Worm (Caenorhabditis elegans): ENCODE data around the gene Y26G10.6.

Y26G10.6 gene

DNA sequence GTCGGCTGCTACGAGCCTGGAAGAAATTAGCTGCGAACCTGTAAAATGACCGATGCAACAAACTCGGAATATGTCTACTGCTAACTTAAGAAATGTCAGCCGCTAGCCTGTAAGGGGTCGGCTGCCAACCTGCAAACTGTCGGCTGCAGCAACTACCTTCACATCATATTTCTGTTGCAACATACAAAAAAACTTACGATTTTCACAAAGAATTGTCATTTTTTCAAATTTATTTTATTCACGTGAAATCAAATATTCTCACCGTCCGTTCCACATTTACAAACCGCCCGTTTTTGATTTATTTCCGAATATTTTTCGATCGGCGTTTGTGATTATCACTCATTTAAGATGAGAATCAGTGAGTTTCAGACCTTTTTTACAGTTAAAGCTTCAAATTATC lies at the start of gene Y26G10.6:
Gene Y26G10.6, plus strand, starts transcription at position 301 of the 400 bp plus-strand sequence.
- TF ChIP-seq sea-1 (GFP tag; conservative IDR thresholded peaks at IDR 0.05) (no peak), ceh-36 (tag; optimal IDR thresholded peaks at IDR 0.05) (no peak), pes-1 (GFP tag; IDR thresholded peaks at IDR 0.05) (no peak), B0310.2 (tag; optimal IDR thresholded peaks at IDR 0.05) (no peak), tbx-11 (GFP tag; IDR thresholded peaks at IDR 0.05) (no peak)

DNA sequence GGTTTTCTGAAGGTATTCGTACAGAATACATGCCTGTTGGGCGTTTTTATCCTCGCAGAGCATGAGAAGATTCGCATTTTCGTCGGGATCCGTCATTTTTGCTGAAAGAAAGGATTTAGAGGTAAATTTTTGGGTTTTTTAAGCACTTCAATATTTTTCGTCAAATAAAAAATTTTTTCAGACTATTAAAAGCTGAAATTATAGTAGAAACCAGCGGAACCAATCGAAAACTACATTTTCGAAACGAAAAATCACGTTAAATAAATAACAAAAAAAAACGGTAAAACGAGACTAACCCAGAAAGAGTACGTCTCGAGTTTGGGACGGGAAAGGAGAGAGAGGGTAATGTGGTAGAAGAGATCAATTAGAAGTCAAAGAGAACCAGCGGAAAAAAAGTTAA lies 49.3 kb upstream of the Y26G10.6 start, which contains the start of gene fbxa-192:
Gene fbxa-192, minus strand, starts transcription at position 101 of the 400 bp plus-strand sequence.
- TF ChIP-seq hnd-1 (tag; optimal IDR thresholded peaks at IDR 0.05): no peak
- no peak for TF ChIP-seq scrt-1 (GFP tag; IDR thresholded peaks at IDR 0.05)
- TF ChIP-seq tbx-11 (GFP tag; IDR thresholded peaks at IDR 0.05): no peak
- no peak for TF ChIP-seq ets-7 (tag; optimal IDR thresholded peaks at IDR 0.05)
- TF ChIP-seq ceh-13 (GFP tag; optimal IDR thresholded peaks at IDR 0.05): no peak
- TF ChIP-seq ceh-36 (tag; optimal IDR thresholded peaks at IDR 0.05): no peak

- TF ChIP-seq pes-1 (GFP tag; IDR thresholded peaks at IDR 0.05) (no peak), F13C5.2 (tag; optimal IDR thresholded peaks at IDR 0.05) (no peak)
Measured at ce11 chrV:17655205-17655604, 44.6 kb upstream of the Y26G10.6 start.

ce11 chrV:17658824-17659223 lies 40.9 kb upstream of the Y26G10.6 start:
- no peak for TF ChIP-seq F13C5.2 (tag; optimal IDR thresholded peaks at IDR 0.05)
- TF ChIP-seq hmg-4 (GFP tag; optimal IDR thresholded peaks at IDR 0.05): no peak
- TF ChIP-seq ets-7 (tag; optimal IDR thresholded peaks at IDR 0.05): no peak
- no peak for TF ChIP-seq sea-1 (GFP tag; conservative IDR thresholded peaks at IDR 0.05)
- TF ChIP-seq ceh-36 (tag; optimal IDR thresholded peaks at IDR 0.05): no peak
- TF ChIP-seq tra-4 (tag; optimal IDR thresholded peaks at IDR 0.05): no peak
- no peak for TF ChIP-seq B0310.2 (tag; optimal IDR thresholded peaks at IDR 0.05)
- no peak for TF ChIP-seq scrt-1 (GFP tag; IDR thresholded peaks at IDR 0.05)
- no peak for TF ChIP-seq ceh-13 (GFP tag; optimal IDR thresholded peaks at IDR 0.05)
- no peak for TF ChIP-seq ama-1 (optimal IDR thresholded peaks at IDR 0.05)
- TF ChIP-seq flt-1 (GFP tag; IDR thresholded peaks at IDR 0.05): no peak
- no peak for TF ChIP-seq hmbx-1 (tag; optimal IDR thresholded peaks at IDR 0.05)
- TF ChIP-seq tbx-11 (GFP tag; IDR thresholded peaks at IDR 0.05): no peak
- TF ChIP-seq hnd-1 (tag; optimal IDR thresholded peaks at IDR 0.05): no peak
- no peak for TF ChIP-seq tbx-37 (GFP tag; conservative IDR thresholded peaks at IDR 0.05)
- TF ChIP-seq pes-1 (GFP tag; IDR thresholded peaks at IDR 0.05): no peak
- no peak for TF ChIP-seq aly-1 (tag; optimal IDR thresholded peaks at IDR 0.05)

- TF ChIP-seq hnd-1 (tag; optimal IDR thresholded peaks at IDR 0.05) (no peak), ama-1 (optimal IDR thresholded peaks at IDR 0.05) (no peak), ceh-13 (GFP tag; optimal IDR thresholded peaks at IDR 0.05) (no peak), tbx-37 (GFP tag; conservative IDR thresholded peaks at IDR 0.05) (no peak), hmbx-1 (tag; optimal IDR thresholded peaks at IDR 0.05) (no peak), tbx-11 (GFP tag; IDR thresholded peaks at IDR 0.05) (no peak), ceh-36 (tag; optimal IDR thresholded peaks at IDR 0.05) (no peak), pes-1 (GFP tag; IDR thresholded peaks at IDR 0.05) (no peak), ets-7 (tag; optimal IDR thresholded peaks at IDR 0.05) (no peak), B0310.2 (tag; optimal IDR thresholded peaks at IDR 0.05) (no peak), hmg-4 (GFP tag; optimal IDR thresholded peaks at IDR 0.05) (no peak)
Measured at ce11 chrV:17659228-17659627, 40.5 kb upstream of the Y26G10.6 start, which contains the start of gene fbxa-108. Gene fbxa-108 (minus strand): TSS chrV:17659385.

ce11 chrV:17660003-17660402 lies 39.8 kb upstream of the Y26G10.6 start, which contains the start of gene dgat-2:
Gene dgat-2 (plus strand): TSS chrV:17660303.
- TF ChIP-seq hmg-4 (GFP tag; optimal IDR thresholded peaks at IDR 0.05) (no peak), ama-1 (optimal IDR thresholded peaks at IDR 0.05) (no peak), hmbx-1 (tag; optimal IDR thresholded peaks at IDR 0.05) (no peak), hnd-1 (tag; optimal IDR thresholded peaks at IDR 0.05) (no peak), ets-7 (tag; optimal IDR thresholded peaks at IDR 0.05) (no peak), sea-1 (GFP tag; conservative IDR thresholded peaks at IDR 0.05) (no peak), scrt-1 (GFP tag; IDR thresholded peaks at IDR 0.05) (no peak)

ce11 chrV:17662260-17662659 lies 37.5 kb upstream of the Y26G10.6 start:
- no peak for TF ChIP-seq sea-1 (GFP tag; conservative IDR thresholded peaks at IDR 0.05)

DNA sequence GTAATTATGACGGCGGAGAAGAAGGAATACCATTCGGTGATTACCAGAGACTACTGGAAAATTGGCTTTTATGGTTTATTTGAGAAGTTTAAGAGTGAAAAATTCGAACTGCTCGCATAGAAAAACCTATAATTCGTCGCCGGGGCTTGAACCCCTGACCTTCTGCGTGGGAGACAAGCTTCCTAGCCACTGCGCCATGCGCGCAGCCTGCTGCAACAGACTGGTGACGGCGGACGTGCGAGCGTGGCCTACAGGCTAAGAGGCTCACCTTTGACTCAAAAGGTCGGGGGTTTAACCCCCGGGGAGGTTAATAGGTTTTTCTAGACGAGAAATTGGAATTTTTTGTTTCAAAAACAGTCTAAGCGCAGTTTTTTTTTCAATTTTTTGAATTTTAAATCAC lies 35.4 kb upstream of the Y26G10.6 start:
- TF ChIP-seq sea-1 (GFP tag; conservative IDR thresholded peaks at IDR 0.05) (0 out of 2 replicates have a peak, but pooled peaks have one; percentile 25), B0310.2 (tag; optimal IDR thresholded peaks at IDR 0.05) (no peak)

- TF ChIP-seq sea-1 (GFP tag; conservative IDR thresholded peaks at IDR 0.05): no peak
- no peak for TF ChIP-seq ceh-13 (GFP tag; optimal IDR thresholded peaks at IDR 0.05)
- TF ChIP-seq B0310.2 (tag; optimal IDR thresholded peaks at IDR 0.05): no peak
- TF ChIP-seq aly-1 (tag; optimal IDR thresholded peaks at IDR 0.05): no peak
Measured at ce11 chrV:17665906-17666305, 33.9 kb upstream of the Y26G10.6 start, which contains the start of gene F59A1.11. Gene F59A1.11 (minus strand): TSS chrV:17666006.

DNA sequence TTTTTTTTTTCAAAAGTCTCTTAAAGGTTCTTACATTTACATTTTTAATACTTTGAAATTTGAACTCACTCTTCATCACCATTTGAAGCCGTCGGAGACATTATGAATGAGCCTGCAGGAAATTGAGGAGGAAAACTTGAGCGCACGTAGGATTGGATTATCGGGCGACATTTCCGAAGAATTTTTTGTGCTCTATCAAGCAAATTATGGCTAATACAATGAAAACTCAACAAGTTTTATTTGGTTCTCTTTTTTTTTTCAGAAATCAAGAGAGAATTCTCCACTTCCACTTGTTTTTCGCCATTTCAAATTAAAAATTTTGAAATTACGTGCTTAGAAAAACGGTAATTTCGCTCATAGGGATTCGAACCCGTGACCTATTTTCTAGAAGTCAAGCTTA lies 32.1 kb upstream of the Y26G10.6 start, which contains the start of gene F59A1.12:
Gene F59A1.12, minus strand, starts transcription at position 101 of the 400 bp plus-strand sequence.
- TF ChIP-seq aly-1 (tag; optimal IDR thresholded peaks at IDR 0.05): no peak
- no peak for TF ChIP-seq hmbx-1 (tag; optimal IDR thresholded peaks at IDR 0.05)
- no peak for TF ChIP-seq tbx-37 (GFP tag; conservative IDR thresholded peaks at IDR 0.05)
- no peak for TF ChIP-seq F13C5.2 (tag; optimal IDR thresholded peaks at IDR 0.05)
- no peak for TF ChIP-seq ceh-13 (GFP tag; optimal IDR thresholded peaks at IDR 0.05)
- TF ChIP-seq flt-1 (GFP tag; IDR thresholded peaks at IDR 0.05): no peak
- TF ChIP-seq ama-1 (optimal IDR thresholded peaks at IDR 0.05): no peak
- no peak for TF ChIP-seq tbx-11 (GFP tag; IDR thresholded peaks at IDR 0.05)
- TF ChIP-seq tra-4 (tag; optimal IDR thresholded peaks at IDR 0.05): no peak
- no peak for TF ChIP-seq ets-7 (tag; optimal IDR thresholded peaks at IDR 0.05)

Data from whole organism, early embryonic.